Fruit fly (Drosophila melanogaster): ENCODE results near the gene CG33783.
A peak's percentile ranks its signal among the peaks of the same experiment; 100 is the strongest.

Gene CG33783

dm6 chr3R:10090906-10091305 lies 24.3 kb downstream of the CG33783 start:
- TF ChIP-seq woc (GFP tag; optimal IDR thresholded peaks at IDR 0.05) (no peak), Hr83 (GFP tag; optimal IDR thresholded peaks at IDR 0.05; ENCODE audit: poor library complexity, severe bottlenecking) (no peak), rgr (GFP tag; optimal IDR thresholded peaks at IDR 0.05) (no peak), CG32264 (GFP tag; optimal IDR thresholded peaks at IDR 0.05) (no peak), h (GFP tag; optimal IDR thresholded peaks at IDR 0.05) (no peak), OdsH (GFP tag; optimal IDR thresholded peaks at IDR 0.05) (no peak), Rel (GFP tag; optimal IDR thresholded peaks at IDR 0.05) (no peak), Rel (tag; optimal IDR thresholded peaks at IDR 0.05) (no peak), psq (GFP tag; optimal IDR thresholded peaks at IDR 0.05) (no peak), Mio (GFP tag; optimal IDR thresholded peaks at IDR 0.05) (no peak), N (GFP tag; optimal IDR thresholded peaks at IDR 0.05) (no peak), Vsx2 (GFP tag; optimal IDR thresholded peaks at IDR 0.05; ENCODE audit: partially characterized antibody) (no peak), usp (GFP tag; optimal IDR thresholded peaks at IDR 0.05) (no peak), Hnf4 (GFP tag; optimal IDR thresholded peaks at IDR 0.05) (no peak), Dfd (GFP tag; optimal IDR thresholded peaks at IDR 0.05) (no peak), brk (GFP tag; optimal IDR thresholded peaks at IDR 0.05) (no peak), Abd-B (GFP tag; optimal IDR thresholded peaks at IDR 0.05) (no peak), HLH106 (tag; optimal IDR thresholded peaks at IDR 0.05) (no peak), CrebA (GFP tag; optimal IDR thresholded peaks at IDR 0.05; ENCODE audit: borderline replicate concordance) (no peak), dl (GFP tag; optimal IDR thresholded peaks at IDR 0.05; ENCODE audit: insufficient read depth in 1 of 2, partially characterized antibody in 2 of 2) (no peak), Sp1 (GFP tag; optimal IDR thresholded peaks at IDR 0.05) (no peak)

DNA sequence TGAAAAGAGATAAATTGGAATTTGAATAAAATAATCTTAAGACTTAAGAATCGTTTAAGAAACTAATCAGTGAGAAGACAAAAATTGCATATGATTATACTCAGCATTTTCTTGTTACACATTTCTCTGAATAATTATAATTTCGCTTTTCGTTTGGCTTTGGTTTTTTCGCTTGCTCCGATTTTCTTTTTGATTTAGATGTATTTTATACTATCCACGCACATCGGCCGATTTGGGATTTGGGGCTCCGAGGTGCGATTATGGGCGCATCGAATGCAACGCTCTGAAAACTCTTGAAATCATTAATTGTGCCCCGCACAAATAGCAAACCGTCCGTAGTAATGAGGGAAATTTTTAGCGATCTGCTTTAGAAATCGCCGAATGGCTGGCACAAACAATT lies 24.9 kb downstream of the CG33783 start:
- TF ChIP-seq Dfd (GFP tag; optimal IDR thresholded peaks at IDR 0.05) (no peak), Vsx2 (GFP tag; optimal IDR thresholded peaks at IDR 0.05; ENCODE audit: partially characterized antibody) (no peak), psq (GFP tag; optimal IDR thresholded peaks at IDR 0.05) (no peak), brk (GFP tag; optimal IDR thresholded peaks at IDR 0.05) (no peak), Dif (GFP tag; optimal IDR thresholded peaks at IDR 0.05; ENCODE audit: partially characterized antibody) (no peak)

DNA sequence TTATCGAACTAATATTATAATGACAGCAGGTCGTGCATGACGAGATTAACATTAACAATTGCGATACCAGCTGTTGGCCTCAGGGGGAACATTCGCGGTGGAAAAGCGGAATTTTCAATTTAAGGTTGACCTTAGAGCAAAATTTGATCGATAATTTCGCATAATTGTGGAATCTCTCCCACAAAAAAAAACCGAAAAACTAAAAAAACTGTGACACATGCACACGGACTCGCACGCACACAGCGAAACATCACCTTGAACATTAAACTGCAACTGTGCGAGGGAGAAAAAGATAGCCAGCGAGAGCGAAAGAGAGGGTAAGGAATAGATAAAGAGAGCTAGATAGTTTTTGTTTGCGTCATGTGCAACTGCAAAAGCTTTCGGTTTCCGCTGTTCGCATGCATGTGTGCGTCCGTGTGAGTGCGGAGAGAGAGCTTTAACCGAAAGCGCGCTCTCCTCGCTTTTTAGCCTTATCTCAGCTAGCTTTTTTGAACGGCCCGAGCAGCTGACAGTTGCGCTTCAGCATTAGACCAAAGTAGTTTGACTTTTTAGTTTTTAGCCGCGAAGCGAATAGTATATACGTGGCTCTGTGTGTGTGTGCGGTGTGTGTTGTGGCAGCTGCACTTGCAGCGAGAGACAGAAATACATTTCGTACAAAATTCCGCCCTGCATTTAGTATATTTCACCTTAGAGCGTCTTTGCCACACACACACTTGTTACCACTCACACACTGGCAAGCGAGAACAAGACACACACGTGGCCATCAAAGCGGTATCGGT lies 26.9 kb downstream of the CG33783 start:
- TF ChIP-seq Dif (GFP tag; optimal IDR thresholded peaks at IDR 0.05; ENCODE audit: partially characterized antibody) (peak; percentile 66), brk (GFP tag; optimal IDR thresholded peaks at IDR 0.05) (no peak)

dm6 chr3R:10095052-10095451 lies 28.5 kb downstream of the CG33783 start:
- TF ChIP-seq Myc (optimal IDR thresholded peaks at IDR 0.05) (no peak), ey (GFP tag; optimal IDR thresholded peaks at IDR 0.05) (no peak), dmrt93B (GFP tag; optimal IDR thresholded peaks at IDR 0.05) (no peak), N (GFP tag; optimal IDR thresholded peaks at IDR 0.05) (no peak), lola (GFP tag; optimal IDR thresholded peaks at IDR 0.05) (no peak), sv (GFP tag; optimal IDR thresholded peaks at IDR 0.05) (no peak), psq (GFP tag; optimal IDR thresholded peaks at IDR 0.05) (no peak), foxo (GFP tag; optimal IDR thresholded peaks at IDR 0.05) (no peak), dl (GFP tag; optimal IDR thresholded peaks at IDR 0.05; ENCODE audit: insufficient read depth in 1 of 2, partially characterized antibody in 2 of 2) (no peak), pan (optimal IDR thresholded peaks at IDR 0.05) (no peak), jim (GFP tag; optimal IDR thresholded peaks at IDR 0.05) (no peak), brk (GFP tag; optimal IDR thresholded peaks at IDR 0.05) (no peak), rgr (GFP tag; optimal IDR thresholded peaks at IDR 0.05) (no peak), fru (GFP tag; optimal IDR thresholded peaks at IDR 0.05) (no peak), Jra (GFP tag; optimal IDR thresholded peaks at IDR 0.05) (no peak), br (GFP tag; optimal IDR thresholded peaks at IDR 0.05) (no peak), h (GFP tag; optimal IDR thresholded peaks at IDR 0.05) (no peak)

All from whole organism, wandering third instar larva.